Worm (Caenorhabditis elegans) whole organism, mixed stage, embryonic: ENCODE results near the gene F17H10.1.

Experiments used
- nhr-237 ChIP-seq: fragments of 150-350 bp; optimal IDR thresholded peaks from 2 replicates; lab custom pipeline; 2014; ENCODE audit warnings: missing biosample characterization, missing genetic modification characterization
- snpc-4 ChIP-seq: fragments of 150-350 bp; optimal IDR thresholded peaks from 2 replicates; lab custom pipeline; 2014; ENCODE audit warnings: missing biosample characterization, missing genetic modification characterization
- ztf-11 ChIP-seq: fragments of 150-350 bp; optimal IDR thresholded peaks from 2 replicates; lab custom pipeline; 2014; ENCODE audit warnings: missing biosample characterization, missing genetic modification characterization

- TF ChIP-seq ztf-11 (tag; lab: Kevin White, UChicago) (no peak), snpc-4 (tag; lab: Kevin White, UChicago) (no peak), nhr-237 (no peak)
These were observed 42.0 kb upstream of the F17H10.1 start, which contains the start of gene K03A11.5 for ce11 chrX:13062934-13063585.
